Worm (Caenorhabditis elegans): ENCODE results near the gene F34H10.1.

DNA sequence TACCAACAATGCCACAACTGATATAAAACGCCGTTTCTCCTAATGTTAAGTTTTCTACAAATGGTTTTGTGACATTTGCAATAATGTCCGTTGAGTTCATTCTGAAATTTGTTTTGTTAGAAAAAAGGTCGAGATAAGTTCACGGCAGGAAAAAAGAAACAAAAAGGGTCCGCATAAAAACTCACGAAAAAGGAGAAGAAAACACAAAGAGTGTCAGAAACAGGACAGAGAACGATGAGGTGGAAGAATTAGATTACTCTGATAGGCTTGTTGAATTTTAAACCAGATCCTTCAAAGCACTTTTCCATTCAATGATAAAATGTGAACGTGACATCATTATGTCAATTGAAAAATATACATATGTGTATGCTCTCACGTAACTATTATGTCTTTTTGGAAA lies 27.1 kb downstream of the F34H10.1 start, which contains the start of gene aex-2:
- TF ChIP-seq ztf-23 (GFP tag; IDR thresholded peaks at IDR 0.05) (no peak), med-1 (GFP tag; optimal IDR thresholded peaks at IDR 0.05; ENCODE audit: insufficient read depth) (no peak), flt-1 (GFP tag; IDR thresholded peaks at IDR 0.05) (no peak), cog-1 (tag; optimal IDR thresholded peaks at IDR 0.05) (no peak), klf-2 (GFP tag; conservative IDR thresholded peaks at IDR 0.05) (no peak), tab-1 (GFP tag; IDR thresholded peaks at IDR 0.05) (no peak)
